Fruit fly (Drosophila melanogaster) whole organism, pupa: Measurements from ENCODE around the gene Spindly.

Experiments used
- CG10348 ChIP-seq: fragments of 200-800 bp; sonication (Bioruptor generic); IDR thresholded peaks from 2 replicates; pipeline ENCODE4 v1.3.6; 2022; ENCODE audit warnings: missing biosample characterization, missing genetic modification characterization
- CG12605 ChIP-seq: fragments of 200-800 bp; sonication (Bioruptor generic); IDR thresholded peaks from 2 replicates; pipeline ENCODE4 v1.3.6; 2022; ENCODE audit warnings: missing biosample characterization, missing genetic modification characterization
- CG13204 ChIP-seq: fragments of 200-800 bp; sonication (Bioruptor generic); optimal IDR thresholded peaks from 2 replicates; lab custom pipeline; 2018; ENCODE audit warnings: missing biosample characterization, mild to moderate bottlenecking, missing genetic modification characterization, moderate library complexity
- CG14655 ChIP-seq: fragments of 200-800 bp; sonication (Bioruptor generic); optimal IDR thresholded peaks from 3 replicates; lab custom pipeline; 2017; ENCODE audit warnings: mild to moderate bottlenecking, missing biosample characterization, missing genetic modification reagents, missing genetic modification characterization
- CG15710 ChIP-seq: fragments of 200-800 bp; sonication (Bioruptor generic); optimal IDR thresholded peaks from 2 replicates; lab custom pipeline; 2018; ENCODE audit warnings: missing biosample characterization, mild to moderate bottlenecking, missing genetic modification characterization, moderate library complexity
- CG17806 ChIP-seq: fragments of 200-800 bp; sonication (Bioruptor generic); optimal IDR thresholded peaks from 2 replicates; lab custom pipeline; 2018; ENCODE audit warnings: missing biosample characterization, mild to moderate bottlenecking, missing genetic modification characterization, moderate library complexity
- CG32121 ChIP-seq: fragments of 200-800 bp; sonication (Bioruptor generic); IDR thresholded peaks from 2 replicates; pipeline ENCODE4 v1.3.6; 2022; ENCODE audit warnings: missing biosample characterization, missing genetic modification characterization
- CG34367 ChIP-seq: fragments of 200-800 bp; sonication (Bioruptor generic); optimal IDR thresholded peaks from 2 replicates; lab custom pipeline; 2018; ENCODE audit warnings: missing biosample characterization, mild to moderate bottlenecking, missing genetic modification characterization
- CG4496 ChIP-seq: fragments of 200-800 bp; sonication (Bioruptor generic); IDR thresholded peaks from 3 replicates; pipeline ENCODE4 v1.3.6; 2022; ENCODE audit warnings: missing biosample characterization, missing genetic modification characterization
- CG8159 ChIP-seq: fragments of 200-800 bp; sonication (Bioruptor generic); optimal IDR thresholded peaks from 3 replicates; lab custom pipeline; 2018; ENCODE audit warnings: missing biosample characterization, mild to moderate bottlenecking, missing genetic modification characterization, moderate library complexity
- CG8301 ChIP-seq: fragments of 200-800 bp; sonication (Bioruptor generic); optimal IDR thresholded peaks from 2 replicates; lab custom pipeline; 2018; ENCODE audit warnings: missing biosample characterization, mild to moderate bottlenecking, missing genetic modification characterization
- CG9948 ChIP-seq: fragments of 200-800 bp; sonication (Bioruptor generic); optimal IDR thresholded peaks from 2 replicates; lab custom pipeline; 2018; ENCODE audit warnings: missing biosample characterization, mild to moderate bottlenecking, missing genetic modification characterization, moderate library complexity
- D1 ChIP-seq: fragments of 200-800 bp; sonication (Bioruptor generic); optimal IDR thresholded peaks from 2 replicates; lab custom pipeline; 2018; ENCODE audit warnings: missing biosample characterization, mild to moderate bottlenecking, missing genetic modification characterization, moderate library complexity
- EcR ChIP-seq: fragments of 200-800 bp; sonication (Bioruptor generic); optimal IDR thresholded peaks from 3 replicates; lab custom pipeline; 2019; ENCODE audit warnings: missing biosample characterization, missing genetic modification characterization, mild to moderate bottlenecking, moderate library complexity, missing genetic modification reagents
- Ets98B ChIP-seq: fragments of 200-800 bp; sonication (Bioruptor generic); IDR thresholded peaks from 2 replicates; pipeline ENCODE4 v1.3.6; 2022; ENCODE audit warnings: missing biosample characterization, missing genetic modification characterization
- Pif1A ChIP-seq: fragments of 200-800 bp; sonication (Bioruptor generic); optimal IDR thresholded peaks from 3 replicates; lab custom pipeline; 2016; ENCODE audit warnings: missing biosample characterization, missing genetic modification characterization
- Pif1B ChIP-seq: fragments of 200-800 bp; sonication (Bioruptor generic); optimal IDR thresholded peaks from 3 replicates; lab custom pipeline; 2016; ENCODE audit warnings: missing biosample characterization, missing genetic modification characterization
- Snoo ChIP-seq: fragments of 200-800 bp; sonication (Bioruptor generic); optimal IDR thresholded peaks from 3 replicates; lab custom pipeline; 2017; ENCODE audit warnings: missing biosample characterization, mild to moderate bottlenecking, missing genetic modification characterization, inconsistent platforms
- fd96Ca ChIP-seq: fragments of 200-800 bp; sonication (Bioruptor generic); IDR thresholded peaks from 3 replicates; pipeline ENCODE4 v1.3.6; 2022; ENCODE audit warnings: missing biosample characterization, missing genetic modification characterization
- gl ChIP-seq: fragments of 200-800 bp; sonication (Bioruptor generic); optimal IDR thresholded peaks from 2 replicates; lab custom pipeline; 2018; ENCODE audit warnings: missing biosample characterization, mild to moderate bottlenecking, missing genetic modification characterization
- rn ChIP-seq: fragments of 200-800 bp; sonication (Bioruptor generic); IDR thresholded peaks from 2 replicates; pipeline ENCODE4 v1.3.6; 2022; ENCODE audit warnings: missing biosample characterization, missing genetic modification characterization

Spindly gene

DNA sequence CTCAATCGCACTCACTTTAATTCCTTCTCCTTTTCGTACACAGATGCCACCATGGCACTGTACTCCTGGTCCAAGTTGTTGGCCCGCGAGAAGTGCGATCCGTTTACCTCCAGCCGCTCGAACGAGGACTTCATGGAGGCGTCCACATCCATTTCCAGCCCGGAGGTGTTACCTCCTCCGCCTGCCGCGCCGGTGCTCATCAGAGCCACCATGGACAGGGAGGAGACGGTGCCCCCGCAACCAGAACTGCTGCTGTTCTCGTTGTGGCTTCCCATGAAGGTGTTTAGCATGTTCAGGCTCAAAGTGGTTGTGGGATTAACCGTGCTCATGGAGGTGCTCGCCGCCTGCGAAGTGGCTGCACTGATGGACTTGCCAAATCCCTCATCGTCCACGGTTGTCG is 34.7 kb downstream of the Spindly start:
- TF ChIP-seq CG4496: no peak
- TF ChIP-seq fd96Ca (GFP tag; lab: Robert Waterston, UW): no peak
- TF ChIP-seq rn (GFP tag; lab: Robert Waterston, UW): no peak
- no peak for TF ChIP-seq CG13204 (GFP tag; lab: Kevin White, UChicago)
- no peak for TF ChIP-seq CG15710 (tag; lab: Kevin White, UChicago)
- TF ChIP-seq Ets98B: no peak

DNA sequence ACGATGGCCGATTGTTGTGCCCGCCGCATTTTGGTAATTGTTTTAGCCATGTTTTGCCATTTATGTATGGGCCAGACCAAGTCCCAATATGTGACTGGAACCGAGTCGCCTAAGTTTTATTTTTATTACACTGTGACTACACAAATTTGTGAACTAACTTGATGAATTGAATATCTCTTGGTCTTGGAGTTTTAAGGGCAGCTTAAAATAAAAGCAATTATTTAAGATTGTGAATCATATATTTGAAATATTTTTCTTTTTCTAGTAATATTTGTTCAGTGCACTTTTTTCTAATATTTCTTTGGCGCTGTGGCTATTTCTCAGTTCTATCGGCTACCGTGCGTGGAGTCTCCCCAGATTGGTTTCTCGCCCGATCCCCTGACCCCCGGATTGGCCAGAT is 36.6 kb downstream of the Spindly start:
- no peak for TF ChIP-seq CG17806 (tag; lab: Kevin White, UChicago)
- peak; percentile 48; the same call in 1 of the 2 replicates for TF ChIP-seq CG32121 (GFP tag; lab: Robert Waterston, UW)
- TF ChIP-seq Ets98B: no peak
- TF ChIP-seq Snoo (tag; lab: Kevin White, UChicago): no peak
- no peak for TF ChIP-seq gl (tag; lab: Kevin White, UChicago)
- peak; percentile 2 for TF ChIP-seq CG8301 (tag; lab: Kevin White, UChicago)
- TF ChIP-seq Pif1B: no peak
- TF ChIP-seq CG12605: peak; percentile 33; the same call in 1 of the 2 replicates
- no peak for TF ChIP-seq CG14655 (GFP tag; lab: Kevin White, UChicago)
- TF ChIP-seq CG4496: no peak; the same call in 2 of the 3 replicates

DNA sequence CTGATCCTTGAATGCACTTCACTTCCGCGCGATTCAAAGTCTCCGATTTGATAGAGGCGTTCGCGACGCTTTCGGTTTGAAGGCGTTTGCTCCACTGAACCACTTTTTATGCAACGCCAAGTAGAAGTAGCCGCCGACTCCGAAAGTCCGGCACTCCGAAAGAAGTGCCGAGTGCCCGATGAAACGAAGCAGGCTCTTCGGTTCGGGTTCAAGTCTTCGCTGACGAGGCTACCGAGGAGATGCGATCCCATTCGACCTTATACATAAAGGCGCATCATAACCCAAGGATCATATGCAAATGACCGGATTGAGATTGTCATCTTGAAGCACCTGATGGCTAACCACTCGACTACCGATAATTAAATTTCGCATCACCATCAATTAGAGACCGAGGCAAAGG is 39.1 kb downstream of the Spindly start, which contains the start of gene CG15414:
TSS of gene CG15414 (minus strand) at position 101 of the 400 bp plus-strand sequence.
- TF ChIP-seq CG4496 (peak; percentile 53; the same call in 2 of the 3 replicates), Ets98B (no peak)

DNA sequence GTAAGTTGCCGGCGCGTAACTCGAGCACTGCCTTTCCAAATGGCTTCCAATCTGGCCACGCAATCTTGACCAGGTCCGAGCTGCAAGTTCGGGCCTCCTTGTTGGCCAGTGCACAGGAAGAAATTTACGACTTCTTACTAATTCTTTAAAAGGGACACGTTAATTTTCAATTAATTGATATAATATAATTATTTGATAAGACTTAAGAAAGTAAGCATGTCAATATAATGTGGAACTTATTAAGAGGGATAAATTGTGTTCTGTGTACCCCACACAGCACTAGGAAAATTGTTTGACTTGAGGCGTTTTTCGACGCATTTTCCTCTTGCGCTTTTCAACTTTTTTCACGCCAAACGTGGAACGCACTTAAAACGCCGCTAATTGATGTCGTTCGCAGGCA is 44.6 kb downstream of the Spindly start:
- TF ChIP-seq CG12605 (peak; percentile 53; the same call in 1 of the 2 replicates), CG17806 (tag; lab: Kevin White, UChicago) (no peak), CG8301 (tag; lab: Kevin White, UChicago) (peak; percentile 40), gl (tag; lab: Kevin White, UChicago) (no peak), CG14655 (GFP tag; lab: Kevin White, UChicago) (peak; percentile 44), fd96Ca (GFP tag; lab: Robert Waterston, UW) (0 out of 3 replicates have a peak, but pooled peaks have one; percentile 27), Ets98B (peak; percentile 7; the same call in 1 of the 2 replicates), CG4496 (0 out of 3 replicates have a peak, but pooled peaks have one; percentile 41), CG32121 (GFP tag; lab: Robert Waterston, UW) (0 out of 2 replicates have a peak, but pooled peaks have one; percentile 9)
- TF ChIP-seq, all 21 proteins: peak for 7

DNA sequence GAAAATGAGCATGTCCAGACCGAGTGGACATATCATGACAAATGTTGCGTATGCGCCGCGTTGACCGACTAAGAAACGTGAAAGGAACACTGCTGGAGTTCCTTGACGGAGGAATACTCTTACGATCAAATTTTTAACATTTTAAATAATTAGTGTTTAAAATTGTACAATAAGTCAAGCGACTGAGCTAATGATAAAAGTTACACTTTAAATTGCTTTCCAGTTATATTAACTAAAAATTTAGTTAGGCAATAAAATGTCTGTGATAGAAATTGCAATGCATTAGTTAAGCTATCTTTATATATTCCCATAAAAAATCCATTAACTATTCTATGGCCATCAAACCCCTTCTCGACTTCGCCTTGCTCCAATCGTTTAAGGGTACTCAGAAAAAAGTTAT is 45.4 kb downstream of the Spindly start:
- TF ChIP-seq CG15710 (tag; lab: Kevin White, UChicago) (no peak), Pif1A (GFP tag; lab: Kevin White, UChicago) (no peak), D1 (tag; lab: Kevin White, UChicago) (no peak), CG14655 (GFP tag; lab: Kevin White, UChicago) (peak; percentile 2), CG13204 (GFP tag; lab: Kevin White, UChicago) (no peak), gl (tag; lab: Kevin White, UChicago) (no peak), CG17806 (tag; lab: Kevin White, UChicago) (no peak)
- TF ChIP-seq, all 21 proteins: peak for 1

DNA sequence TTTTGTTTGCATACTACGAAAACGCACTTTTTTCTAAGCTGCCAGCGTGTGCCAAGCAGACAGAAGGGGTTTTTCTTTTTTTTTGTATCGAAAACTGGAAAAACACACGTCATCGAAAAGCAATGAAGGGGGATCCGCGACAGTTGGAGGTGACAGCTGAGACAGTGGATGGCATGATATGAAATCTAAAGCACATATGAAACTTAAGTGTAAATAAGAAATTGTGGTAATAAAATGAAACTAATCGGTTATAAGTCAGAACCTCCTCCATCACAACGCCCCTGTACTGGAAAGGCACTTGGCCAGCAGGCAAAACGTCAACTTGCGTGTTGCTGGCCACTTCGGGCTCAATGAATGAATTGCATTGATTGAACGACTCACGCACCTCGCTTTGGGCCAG is 46.4 kb downstream of the Spindly start:
- TF ChIP-seq CG10348 (GFP tag; lab: Robert Waterston, UW) (0 out of 2 replicates have a peak, but pooled peaks have one; percentile 18), CG32121 (GFP tag; lab: Robert Waterston, UW) (peak; percentile 44; the same call in 1 of the 2 replicates), gl (tag; lab: Kevin White, UChicago) (no peak), Ets98B (peak; percentile 35; the same call in 1 of the 2 replicates)

DNA sequence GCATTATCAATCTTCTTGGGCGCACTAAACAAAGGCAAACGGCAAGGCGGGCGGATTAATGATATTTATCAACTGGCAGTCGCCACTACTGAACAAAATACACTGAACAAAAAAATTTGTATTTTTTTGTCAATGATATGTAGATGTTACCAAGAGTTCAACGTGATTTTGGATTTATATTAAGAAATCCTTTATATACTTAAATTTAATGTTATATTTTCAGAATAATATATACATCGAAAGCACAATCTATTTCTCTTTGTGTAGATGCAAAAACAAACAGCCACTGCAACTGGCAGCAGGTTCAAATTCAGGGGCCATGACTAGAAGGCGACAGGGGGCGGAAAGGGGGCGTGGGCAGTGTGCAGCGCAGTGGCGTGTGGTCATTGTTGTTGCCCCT is 47.4 kb downstream of the Spindly start:
- TF ChIP-seq CG8301 (tag; lab: Kevin White, UChicago): peak; percentile 71
- no peak for TF ChIP-seq EcR (GFP tag; lab: Kevin White, UChicago)
- TF ChIP-seq CG14655 (GFP tag; lab: Kevin White, UChicago): peak; percentile 74
- TF ChIP-seq CG13204 (GFP tag; lab: Kevin White, UChicago): no peak
- no peak for TF ChIP-seq D1 (tag; lab: Kevin White, UChicago)
- peak; percentile 72 for TF ChIP-seq CG15710 (tag; lab: Kevin White, UChicago)
- TF ChIP-seq Pif1B: peak; percentile 13
- TF ChIP-seq CG4496: peak; percentile 83
- peak; percentile 14 for TF ChIP-seq Pif1A (GFP tag; lab: Kevin White, UChicago)
- TF ChIP-seq fd96Ca (GFP tag; lab: Robert Waterston, UW): peak; percentile 60; the same call in 1 of the 3 replicates
- TF ChIP-seq CG9948: peak; percentile 56
- TF ChIP-seq CG10348 (GFP tag; lab: Robert Waterston, UW): peak; percentile 51; the same call in 1 of the 2 replicates
- peak; percentile 73 for TF ChIP-seq CG8159 (tag; lab: Kevin White, UChicago)
- TF ChIP-seq rn (GFP tag; lab: Robert Waterston, UW): peak; percentile 54; the same call in 1 of the 2 replicates
- peak; percentile 92 for TF ChIP-seq CG32121 (GFP tag; lab: Robert Waterston, UW)
- peak; percentile 82 for TF ChIP-seq Ets98B
- no peak for TF ChIP-seq CG17806 (tag; lab: Kevin White, UChicago)
- TF ChIP-seq gl (tag; lab: Kevin White, UChicago): no peak
- TF ChIP-seq Snoo (tag; lab: Kevin White, UChicago): no peak
- no peak for TF ChIP-seq CG34367 (tag; lab: Kevin White, UChicago)
- TF ChIP-seq CG12605: peak; percentile 80
- TF ChIP-seq, all 21 proteins: peak for 14
